Worm (Caenorhabditis elegans) whole organism, early embryonic: ENCODE measurements around the gene C03G6.17.

Experiments used
- aly-1 ChIP-seq: sonication (generic microtip); optimal IDR thresholded peaks from 2 replicates; lab custom pipeline; 2016; ENCODE audit warnings: missing genetic modification characterization, missing compliant biosample characterization
- ama-1 ChIP-seq: fragments of 150-350 bp; optimal IDR thresholded peaks from 2 replicates; lab custom pipeline; 2014
- ceh-13 ChIP-seq: fragments of 200-800 bp; sonication (Bioruptor generic); optimal IDR thresholded peaks from 2 replicates; lab custom pipeline; 2018; ENCODE audit warnings: mild to moderate bottlenecking, missing genetic modification characterization, missing compliant biosample characterization
- ceh-36 ChIP-seq: sonication (generic microtip); optimal IDR thresholded peaks from 2 replicates; lab custom pipeline; 2016; ENCODE audit warnings: missing genetic modification characterization, inconsistent platforms, missing compliant biosample characterization
- ets-7 ChIP-seq: sonication (generic microtip); optimal IDR thresholded peaks from 2 replicates; lab custom pipeline; 2016; ENCODE audit warnings: missing genotype, missing genetic modification characterization, missing compliant biosample characterization
- flt-1 ChIP-seq: fragments of 200-800 bp; sonication (Bioruptor generic); IDR thresholded peaks from 2 replicates; pipeline ENCODE4 v1.3.6; 2022; ENCODE audit warnings: missing genetic modification characterization, missing compliant biosample characterization
- hmbx-1 ChIP-seq: sonication (generic microtip); optimal IDR thresholded peaks from 2 replicates; lab custom pipeline; 2016; ENCODE audit warnings: mild to moderate bottlenecking, missing genetic modification characterization, missing compliant biosample characterization
- hmg-4 ChIP-seq: fragments of 200-800 bp; sonication (Bioruptor generic); optimal IDR thresholded peaks from 2 replicates; lab custom pipeline; 2018; ENCODE audit warnings: mild to moderate bottlenecking, missing genetic modification characterization, missing compliant biosample characterization
- hnd-1 ChIP-seq: sonication (generic microtip); optimal IDR thresholded peaks from 2 replicates; lab custom pipeline; 2016; ENCODE audit warnings: missing genetic modification characterization, missing compliant biosample characterization
- pes-1 ChIP-seq: fragments of 200-800 bp; sonication (Bioruptor generic); IDR thresholded peaks from 2 replicates; pipeline ENCODE4 v1.3.6; 2022; ENCODE audit warnings: missing genetic modification reagents, missing genetic modification characterization, missing compliant biosample characterization
- scrt-1 ChIP-seq: fragments of 200-800 bp; sonication (Bioruptor generic); IDR thresholded peaks from 2 replicates; pipeline ENCODE4 v1.3.6; 2022; ENCODE audit warnings: missing genetic modification characterization, missing compliant biosample characterization
- tra-4 ChIP-seq: sonication (generic microtip); optimal IDR thresholded peaks from 2 replicates; lab custom pipeline; 2017; ENCODE audit warnings: missing genetic modification characterization, missing compliant biosample characterization

DNA sequence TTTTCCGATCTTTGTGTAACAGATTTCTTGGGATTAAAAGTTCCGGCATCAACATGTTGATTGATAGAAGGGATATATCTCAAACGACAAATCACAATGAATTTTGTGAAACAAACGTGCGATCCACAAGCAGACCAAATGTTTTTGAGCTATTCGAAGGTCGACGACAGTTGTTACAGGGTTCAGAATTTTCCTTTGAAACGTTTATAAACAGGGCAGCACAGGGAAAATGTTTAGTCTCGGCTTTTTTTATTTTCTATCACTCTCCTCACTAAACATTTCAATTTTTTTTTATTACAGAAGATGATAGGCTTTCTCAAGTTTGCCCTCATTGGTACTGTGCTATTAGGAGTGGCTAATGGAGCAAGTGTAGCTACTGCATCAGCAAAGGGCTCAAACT, 16.0 kb downstream of the C03G6.17 start, which contains the start of gene exc-13:
- TF ChIP-seq hmg-4 (GFP tag; lab: Kevin White, UChicago): no peak
- no peak for TF ChIP-seq ceh-13 (GFP tag; lab: Kevin White, UChicago)
- TF ChIP-seq tra-4: no peak
- TF ChIP-seq flt-1 (GFP tag; lab: Robert Waterston, UW): no peak
- TF ChIP-seq ama-1: no peak
- no peak for TF ChIP-seq aly-1 (tag; lab: Kevin White, UChicago)
- no peak for TF ChIP-seq pes-1
- TF ChIP-seq hnd-1 (tag; lab: Kevin White, UChicago): no peak
- TF ChIP-seq hmbx-1 (tag; lab: Kevin White, UChicago): no peak
- TF ChIP-seq scrt-1 (GFP tag; lab: Robert Waterston, UW): no peak
- TF ChIP-seq ets-7: no peak
- TF ChIP-seq ceh-36 (tag; lab: Kevin White, UChicago): no peak
